Worm (Caenorhabditis elegans): ENCODE data around the gene T07F10.3.
A peak's percentile ranks its signal among the peaks of the same experiment; 100 is the strongest.

The T07F10.3 gene

DNA sequence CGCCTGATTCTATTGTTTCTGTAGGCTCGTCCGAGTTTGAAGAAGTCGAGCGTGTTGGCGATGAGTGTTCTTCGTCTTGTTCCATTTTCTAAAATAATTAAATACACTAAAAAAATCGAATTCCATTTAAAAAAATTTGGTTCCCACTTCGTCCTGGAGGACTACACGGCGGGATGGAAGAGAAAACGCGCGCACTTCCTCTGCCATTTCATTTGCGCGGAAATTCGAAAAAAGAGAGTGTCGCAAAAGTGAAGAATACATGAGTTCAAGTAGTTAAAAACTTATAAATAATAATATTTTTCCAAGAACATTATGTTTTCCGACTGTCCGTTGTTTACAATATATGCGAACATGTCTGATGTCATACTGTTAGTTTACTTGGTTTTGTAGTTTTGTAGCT lies at the start of gene T07F10.3:
TSS of gene T07F10.3 (minus strand) at position 98 of the 400 bp plus-strand sequence.
- TF ChIP-seq hmg-4 (GFP tag; optimal IDR thresholded peaks at IDR 0.05) = peak; percentile 57
- TF ChIP-seq ets-7 (tag; optimal IDR thresholded peaks at IDR 0.05) = no peak
- no peak for TF ChIP-seq pes-1 (GFP tag; IDR thresholded peaks at IDR 0.05)
- TF ChIP-seq hmbx-1 (tag; optimal IDR thresholded peaks at IDR 0.05) = no peak
- TF ChIP-seq ceh-13 (GFP tag; optimal IDR thresholded peaks at IDR 0.05) = no peak
- no peak for TF ChIP-seq tra-4 (tag; optimal IDR thresholded peaks at IDR 0.05)
- peak; percentile 74; the same call in 1 of the 2 replicates for TF ChIP-seq sea-1 (GFP tag; conservative IDR thresholded peaks at IDR 0.05)
- no peak for TF ChIP-seq B0310.2 (tag; optimal IDR thresholded peaks at IDR 0.05)
- TF ChIP-seq tbx-11 (GFP tag; IDR thresholded peaks at IDR 0.05) = no peak
- TF ChIP-seq aly-1 (tag; optimal IDR thresholded peaks at IDR 0.05) = no peak
- peak; percentile 53 for TF ChIP-seq hnd-1 (tag; optimal IDR thresholded peaks at IDR 0.05)
- TF ChIP-seq ceh-36 (tag; optimal IDR thresholded peaks at IDR 0.05) = no peak
- TF ChIP-seq scrt-1 (GFP tag; IDR thresholded peaks at IDR 0.05) = no peak
- TF ChIP-seq tbx-37 (GFP tag; conservative IDR thresholded peaks at IDR 0.05) = peak; percentile 96
- TF ChIP-seq F13C5.2 (tag; optimal IDR thresholded peaks at IDR 0.05) = peak; percentile 26
- TF ChIP-seq flt-1 (GFP tag; IDR thresholded peaks at IDR 0.05) = peak; percentile 57
- no peak for TF ChIP-seq ama-1 (optimal IDR thresholded peaks at IDR 0.05)

DNA sequence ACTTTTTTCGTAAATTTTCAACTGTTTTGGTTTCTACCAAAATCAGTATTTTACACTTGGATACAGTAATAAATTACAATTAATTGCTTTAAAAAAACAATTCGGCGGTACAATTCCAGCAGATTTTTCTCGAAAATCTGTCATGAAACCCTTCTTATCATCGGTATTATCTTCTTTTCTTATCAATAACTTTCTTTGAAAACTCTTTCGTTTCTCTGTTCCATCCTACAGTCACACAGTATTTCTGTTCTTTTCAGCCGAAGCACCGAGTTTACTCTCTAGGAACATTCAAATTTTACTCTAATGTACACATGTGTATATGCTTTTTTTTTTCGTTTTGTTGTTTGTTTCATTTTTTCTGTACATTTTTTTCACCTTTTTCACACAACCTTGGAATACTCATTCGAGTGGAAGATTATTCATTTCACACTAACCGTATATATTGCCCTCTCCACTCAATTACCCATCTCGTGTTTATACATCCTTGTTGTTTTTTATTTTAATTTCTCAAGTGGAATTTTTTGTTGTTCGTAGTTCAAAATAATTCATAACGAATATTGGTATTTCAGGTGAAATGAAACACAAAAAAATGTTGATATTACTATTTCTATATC lies 39.8 kb upstream of the T07F10.3 start, which contains the start of gene nid-1:
TSS of gene nid-1 (plus strand) at position 564 of the 614 bp plus-strand sequence.
- no peak for TF ChIP-seq tbx-11 (GFP tag; IDR thresholded peaks at IDR 0.05)

DNA sequence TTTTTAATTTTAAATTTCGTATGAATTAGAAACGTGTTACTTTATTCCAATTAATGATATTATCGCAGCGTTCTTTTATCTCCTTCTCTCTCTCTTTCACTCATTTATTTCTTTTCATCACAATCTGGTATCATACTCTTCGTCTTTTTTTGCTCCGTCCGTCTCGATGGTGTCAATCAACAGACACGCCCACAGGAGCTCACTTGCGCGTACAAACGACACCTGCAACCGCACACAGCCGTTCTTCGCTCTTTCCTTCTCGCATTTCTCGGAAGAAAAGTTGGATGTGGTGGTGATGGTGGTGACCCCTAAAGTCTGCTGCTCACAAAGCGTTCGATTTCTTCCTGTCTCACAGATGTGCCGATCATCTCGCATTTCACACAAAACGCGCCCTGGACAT lies 38.8 kb upstream of the T07F10.3 start:
- TF ChIP-seq hmg-4 (GFP tag; optimal IDR thresholded peaks at IDR 0.05) = peak; percentile 8
- no peak for TF ChIP-seq tra-4 (tag; optimal IDR thresholded peaks at IDR 0.05)

DNA sequence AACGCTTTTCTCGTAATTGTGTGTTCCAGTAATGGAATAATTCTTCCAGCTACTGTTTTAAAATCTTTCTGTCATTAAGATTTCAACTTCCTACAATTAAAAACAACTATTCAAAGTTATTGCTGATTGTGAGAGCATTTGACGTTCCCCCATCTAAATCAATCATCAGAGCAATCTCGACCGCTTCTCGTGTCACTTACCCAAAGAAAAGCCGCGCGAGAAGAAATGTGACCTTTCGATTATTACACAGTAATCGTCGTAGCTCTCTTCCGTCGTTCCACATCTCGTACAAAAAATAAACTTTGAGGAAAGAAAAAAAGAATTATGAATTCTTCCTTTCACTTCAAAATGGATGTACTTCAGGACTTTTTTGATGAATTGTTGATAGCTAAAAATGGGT lies 37.6 kb upstream of the T07F10.3 start:
- no peak for TF ChIP-seq pes-1 (GFP tag; IDR thresholded peaks at IDR 0.05)
- TF ChIP-seq ama-1 (optimal IDR thresholded peaks at IDR 0.05) = no peak
- no peak for TF ChIP-seq tbx-37 (GFP tag; conservative IDR thresholded peaks at IDR 0.05)
- TF ChIP-seq B0310.2 (tag; optimal IDR thresholded peaks at IDR 0.05) = no peak
- TF ChIP-seq sea-1 (GFP tag; conservative IDR thresholded peaks at IDR 0.05) = no peak
- TF ChIP-seq F13C5.2 (tag; optimal IDR thresholded peaks at IDR 0.05) = no peak
- TF ChIP-seq hmg-4 (GFP tag; optimal IDR thresholded peaks at IDR 0.05) = no peak
- no peak for TF ChIP-seq aly-1 (tag; optimal IDR thresholded peaks at IDR 0.05)
- TF ChIP-seq scrt-1 (GFP tag; IDR thresholded peaks at IDR 0.05) = no peak
- no peak for TF ChIP-seq ets-7 (tag; optimal IDR thresholded peaks at IDR 0.05)
- TF ChIP-seq tra-4 (tag; optimal IDR thresholded peaks at IDR 0.05) = no peak
- TF ChIP-seq ceh-36 (tag; optimal IDR thresholded peaks at IDR 0.05) = no peak
- no peak for TF ChIP-seq hmbx-1 (tag; optimal IDR thresholded peaks at IDR 0.05)
- TF ChIP-seq ceh-13 (GFP tag; optimal IDR thresholded peaks at IDR 0.05) = no peak
- no peak for TF ChIP-seq tbx-11 (GFP tag; IDR thresholded peaks at IDR 0.05)
- no peak for TF ChIP-seq hnd-1 (tag; optimal IDR thresholded peaks at IDR 0.05)

DNA sequence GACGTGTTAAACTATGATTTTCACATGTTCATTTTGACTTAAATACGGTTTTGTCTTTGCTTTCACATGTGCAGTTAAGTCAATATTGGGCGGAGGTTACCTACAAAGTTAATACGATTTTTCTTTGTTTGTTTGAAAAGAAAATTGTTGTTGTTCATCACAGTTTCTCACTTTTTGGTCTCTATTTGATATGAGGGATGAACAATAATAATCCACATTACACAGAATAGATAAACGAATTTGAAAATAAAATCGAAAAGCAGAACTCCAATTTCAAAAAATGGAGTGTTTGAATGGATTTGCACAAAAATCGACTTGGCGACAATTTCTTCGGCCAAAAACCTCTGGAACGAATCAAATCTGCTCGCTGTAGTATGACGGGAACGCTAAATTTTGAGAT lies 36.9 kb upstream of the T07F10.3 start, which contains the start of gene ttr-29:
TSS of gene ttr-29 (minus strand) at position 101 of the 400 bp plus-strand sequence.
- TF ChIP-seq aly-1 (tag; optimal IDR thresholded peaks at IDR 0.05) (no peak), flt-1 (GFP tag; IDR thresholded peaks at IDR 0.05) (no peak), ets-7 (tag; optimal IDR thresholded peaks at IDR 0.05) (no peak), B0310.2 (tag; optimal IDR thresholded peaks at IDR 0.05) (no peak), hmbx-1 (tag; optimal IDR thresholded peaks at IDR 0.05) (no peak), tbx-37 (GFP tag; conservative IDR thresholded peaks at IDR 0.05) (no peak), ama-1 (optimal IDR thresholded peaks at IDR 0.05) (no peak), ceh-36 (tag; optimal IDR thresholded peaks at IDR 0.05) (no peak), sea-1 (GFP tag; conservative IDR thresholded peaks at IDR 0.05) (no peak), hnd-1 (tag; optimal IDR thresholded peaks at IDR 0.05) (no peak), F13C5.2 (tag; optimal IDR thresholded peaks at IDR 0.05) (no peak), tra-4 (tag; optimal IDR thresholded peaks at IDR 0.05) (no peak), scrt-1 (GFP tag; IDR thresholded peaks at IDR 0.05) (no peak), tbx-11 (GFP tag; IDR thresholded peaks at IDR 0.05) (no peak), hmg-4 (GFP tag; optimal IDR thresholded peaks at IDR 0.05) (no peak), pes-1 (GFP tag; IDR thresholded peaks at IDR 0.05) (no peak), ceh-13 (GFP tag; optimal IDR thresholded peaks at IDR 0.05) (no peak)

DNA sequence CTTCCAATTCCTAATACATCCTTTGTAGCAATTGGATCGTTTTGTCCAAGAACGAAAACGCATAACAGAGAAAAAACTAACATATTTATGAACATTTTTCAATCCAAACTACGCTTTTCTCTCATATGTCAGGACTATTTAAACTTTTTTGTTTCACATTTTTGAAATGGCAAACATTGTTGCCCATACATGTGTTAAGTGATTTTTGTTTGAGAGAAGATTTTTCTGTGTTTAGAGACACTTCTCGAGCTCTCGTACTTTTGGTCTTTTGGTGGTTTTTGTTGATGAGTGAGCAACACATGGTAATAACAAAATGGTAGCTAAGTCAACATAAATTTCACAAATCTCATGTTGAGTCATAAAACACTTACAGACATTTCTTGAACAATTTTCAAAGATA lies 35.2 kb upstream of the T07F10.3 start, which contains the start of gene ttr-28:
TSS of gene ttr-28 (minus strand) at position 101 of the 400 bp plus-strand sequence.
- no peak for TF ChIP-seq ets-7 (tag; optimal IDR thresholded peaks at IDR 0.05)
- no peak for TF ChIP-seq pes-1 (GFP tag; IDR thresholded peaks at IDR 0.05)
- TF ChIP-seq hnd-1 (tag; optimal IDR thresholded peaks at IDR 0.05) = no peak
- TF ChIP-seq F13C5.2 (tag; optimal IDR thresholded peaks at IDR 0.05) = no peak
- TF ChIP-seq sea-1 (GFP tag; conservative IDR thresholded peaks at IDR 0.05) = no peak
- no peak for TF ChIP-seq tra-4 (tag; optimal IDR thresholded peaks at IDR 0.05)
- TF ChIP-seq B0310.2 (tag; optimal IDR thresholded peaks at IDR 0.05) = no peak
- TF ChIP-seq ceh-36 (tag; optimal IDR thresholded peaks at IDR 0.05) = no peak
- no peak for TF ChIP-seq ceh-13 (GFP tag; optimal IDR thresholded peaks at IDR 0.05)
- TF ChIP-seq hmbx-1 (tag; optimal IDR thresholded peaks at IDR 0.05) = no peak
- TF ChIP-seq ama-1 (optimal IDR thresholded peaks at IDR 0.05) = no peak
- TF ChIP-seq scrt-1 (GFP tag; IDR thresholded peaks at IDR 0.05) = no peak
- TF ChIP-seq tbx-11 (GFP tag; IDR thresholded peaks at IDR 0.05) = no peak

DNA sequence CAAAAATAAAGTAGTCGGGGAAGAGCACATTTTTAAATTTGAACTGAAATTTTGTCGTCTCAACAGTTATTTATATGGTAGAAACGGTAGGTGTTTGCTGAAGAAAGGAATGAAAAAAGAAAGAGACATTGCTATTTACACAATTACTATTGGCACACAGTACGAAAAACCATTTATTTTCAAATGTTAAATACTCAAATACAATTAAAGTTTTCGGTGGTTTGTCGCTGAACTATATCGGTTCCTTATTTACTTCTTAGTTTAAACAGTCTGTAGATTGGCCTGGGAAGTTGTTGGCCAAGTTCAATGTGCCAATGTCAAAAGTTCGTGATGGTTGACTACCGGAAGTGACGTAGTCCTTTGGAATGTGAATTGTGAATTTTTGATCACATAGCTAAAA lies 34.2 kb upstream of the T07F10.3 start, which contains the start of gene ttr-27:
TSS of gene ttr-27 (minus strand) at position 45 of the 400 bp plus-strand sequence.
- TF ChIP-seq flt-1 (GFP tag; IDR thresholded peaks at IDR 0.05) = no peak
- TF ChIP-seq hmbx-1 (tag; optimal IDR thresholded peaks at IDR 0.05) = no peak
- no peak for TF ChIP-seq tra-4 (tag; optimal IDR thresholded peaks at IDR 0.05)
- no peak for TF ChIP-seq aly-1 (tag; optimal IDR thresholded peaks at IDR 0.05)
- no peak for TF ChIP-seq B0310.2 (tag; optimal IDR thresholded peaks at IDR 0.05)
- no peak for TF ChIP-seq tbx-11 (GFP tag; IDR thresholded peaks at IDR 0.05)
- TF ChIP-seq scrt-1 (GFP tag; IDR thresholded peaks at IDR 0.05) = no peak
- no peak for TF ChIP-seq ama-1 (optimal IDR thresholded peaks at IDR 0.05)
- no peak for TF ChIP-seq pes-1 (GFP tag; IDR thresholded peaks at IDR 0.05)
- no peak for TF ChIP-seq hmg-4 (GFP tag; optimal IDR thresholded peaks at IDR 0.05)
- TF ChIP-seq ets-7 (tag; optimal IDR thresholded peaks at IDR 0.05) = no peak
- no peak for TF ChIP-seq tbx-37 (GFP tag; conservative IDR thresholded peaks at IDR 0.05)
- no peak for TF ChIP-seq hnd-1 (tag; optimal IDR thresholded peaks at IDR 0.05)
- no peak for TF ChIP-seq F13C5.2 (tag; optimal IDR thresholded peaks at IDR 0.05)
- no peak for TF ChIP-seq ceh-36 (tag; optimal IDR thresholded peaks at IDR 0.05)
- no peak for TF ChIP-seq ceh-13 (GFP tag; optimal IDR thresholded peaks at IDR 0.05)
- TF ChIP-seq sea-1 (GFP tag; conservative IDR thresholded peaks at IDR 0.05) = no peak
